Fruit fly (Drosophila melanogaster) Kc167 (cell line): ENCODE measurements around the gene CG12056.

Experiments
- Myc ChIP-seq: fragments of >200 bp; optimal IDR thresholded peaks from 2 replicates; lab custom pipeline; 2017; ENCODE audit warnings: missing external identifiers
- Sin3A ChIP-seq: fragments of >200 bp; optimal IDR thresholded peaks from 2 replicates; lab custom pipeline; 2018; ENCODE audit warnings: missing external identifiers
- h ChIP-seq: fragments of >200 bp; optimal IDR thresholded peaks from 3 replicates; lab custom pipeline; 2018; ENCODE audit warnings: missing external identifiers
- insv ChIP-seq: fragments of >200 bp; optimal IDR thresholded peaks from 3 replicates; lab custom pipeline; 2018; ENCODE audit warnings: missing external identifiers
- psq ChIP-seq: fragments of >200 bp; optimal IDR thresholded peaks from 2 replicates; lab custom pipeline; 2017; ENCODE audit warnings: missing external identifiers

DNA sequence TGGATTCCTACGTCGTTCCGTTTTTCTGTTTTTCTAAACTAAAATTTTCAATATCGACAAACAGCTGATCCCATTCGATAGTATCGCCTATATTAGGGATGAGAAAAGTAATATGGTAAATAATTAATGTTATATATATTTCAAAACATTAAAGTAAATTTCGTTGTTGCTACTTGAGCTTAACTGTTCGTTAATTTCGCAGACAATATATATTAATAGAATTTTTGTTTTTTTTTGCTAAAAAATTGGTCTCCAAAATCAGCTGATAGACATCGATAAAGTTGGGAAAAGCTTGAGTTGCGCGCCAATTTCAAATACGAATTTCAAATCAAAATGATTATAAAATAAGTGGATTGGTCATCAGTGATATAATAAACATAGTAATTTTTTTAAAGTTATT, 3.9 kb downstream of the CG12056 start, which contains the start of gene CG12118:
- TF ChIP-seq Myc (lab: Kevin White, UChicago) (no peak), Sin3A (lab: Kevin White, UChicago) (no peak), psq (lab: Kevin White, UChicago) (no peak), insv (lab: Kevin White, UChicago) (no peak), h (lab: Kevin White, UChicago) (no peak)
